Worm (Caenorhabditis elegans) whole organism, young adult: ENCODE measurements around the gene abcf-3.

Source experiments
- F55B11.4 ChIP-seq: sonication (generic microtip); optimal IDR thresholded peaks from 2 replicates; lab custom pipeline; 2016; ENCODE audit warnings: missing compliant biosample characterization, missing genetic modification characterization, borderline replicate concordance; ENCODE audit not compliant: insufficient read depth
- F57C9.4 ChIP-seq: sonication (generic microtip); optimal IDR thresholded peaks from 2 replicates; lab custom pipeline; 2017; ENCODE audit warnings: mild to moderate bottlenecking, missing genetic modification characterization, missing compliant biosample characterization
- ama-1 ChIP-seq, 3 experiments: fragments of 150-350 bp in 1 of 3; sonication (generic microtip) in 2 of 3; optimal IDR thresholded peaks; 2 replicates each; lab custom pipeline; 2014 to 2018; ENCODE audit warnings: missing biosample characterization in 2 of 3, missing genetic modification characterization in 2 of 3, missing genetic modification reagents in 2 of 3
- attf-6 ChIP-seq: fragments of 200-800 bp; sonication (Bioruptor generic); IDR thresholded peaks from 2 replicates; pipeline ENCODE4 v1.3.6; 2022; ENCODE audit warnings: missing genetic modification reagents, missing genetic modification characterization, missing compliant biosample characterization
- egl-44 ChIP-seq: fragments of 200-800 bp; sonication (Bioruptor generic); IDR thresholded peaks from 2 replicates; pipeline ENCODE4 v1.3.6; 2022; ENCODE audit warnings: missing genetic modification reagents, missing genetic modification characterization, missing compliant biosample characterization
- lin-35 ChIP-seq, 3 experiments: fragments of 150-350 bp in 2 of 3; sonication (generic microtip) in 1 of 3; optimal IDR thresholded peaks; 2 replicates each; lab custom pipeline; 2014 to 2018; ENCODE audit warnings: missing biosample characterization in 3 of 3, missing genetic modification characterization in 3 of 3, missing genetic modification reagents in 3 of 3
- snpc-4 ChIP-seq, 5 experiments: fragments of 150-350 bp in 1 of 5; sonication (generic microtip) in 4 of 5; optimal IDR thresholded peaks; 2 replicates each; lab custom pipeline; 2014 to 2018; ENCODE audit warnings: missing genetic modification characterization in 5 of 5, missing biosample characterization in 3 of 5, antibody characterized with exemption in 2 of 5, mild to moderate bottlenecking in 2 of 5, missing compliant biosample characterization in 2 of 5, missing genotype in 2 of 5, moderate library complexity in 2 of 5, missing genetic modification reagents in 1 of 5
- unc-62 ChIP-seq: fragments of 150-350 bp; optimal IDR thresholded peaks from 2 replicates; lab custom pipeline; 2014; ENCODE audit warnings: missing biosample characterization, missing genetic modification reagents, missing genetic modification characterization

DNA sequence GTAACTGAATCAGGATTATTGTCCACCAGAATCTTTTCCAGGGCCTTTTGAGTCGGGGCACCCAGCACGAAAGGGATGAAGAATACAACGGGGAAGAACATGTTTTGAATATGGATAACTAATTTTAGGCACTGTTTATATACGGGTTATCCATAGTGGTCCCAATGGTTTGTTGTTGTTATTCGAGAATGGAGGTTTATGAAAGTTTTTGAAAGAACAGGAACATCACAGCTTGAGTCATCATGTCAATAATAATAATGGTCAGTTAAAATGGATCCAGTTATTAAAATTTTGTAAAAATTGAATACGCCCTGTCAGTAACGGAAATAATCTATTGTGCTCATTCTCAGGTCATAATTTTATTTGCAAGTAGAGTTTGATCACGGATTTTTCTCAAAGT is 9.9 kb downstream of the abcf-3 start, which contains the start of gene nas-28:
- TF ChIP-seq snpc-4 (GFP tag; optimal IDR thresholded peaks at IDR 0.05; lab: Kevin White, UChicago) (no peak), snpc-4 (tag; optimal IDR thresholded peaks at IDR 0.05; lab: Kevin White, UChicago) (no peak), unc-62 (GFP tag; lab: Kevin White, UChicago) (no peak), lin-35 (GFP tag; optimal IDR thresholded peaks at IDR 0.05; lab: Kevin White, UChicago) (no peak), ama-1 (optimal IDR thresholded peaks at IDR 0.05; lab: Kevin White, UChicago) (no peak), ama-1 (GFP tag; optimal IDR thresholded peaks at IDR 0.05; lab: Kevin White, UChicago) (no peak), F55B11.4 (tag; lab: Kevin White, UChicago) (no peak), egl-44 (GFP tag; lab: Robert Waterston, UW) (no peak), F57C9.4 (tag; lab: Kevin White, UChicago) (no peak), attf-6 (GFP tag; lab: Robert Waterston, UW) (no peak)
